Fruit fly (Drosophila melanogaster) whole organism, embryonic: ENCODE data around the gene Cralbp.

Experiments used
- Awh ChIP-seq: fragments of 200-800 bp; sonication (Bioruptor generic); IDR thresholded peaks from 2 replicates; pipeline ENCODE4, ENCODE4 v1.3.6; 2022; ENCODE audit warnings: missing biosample characterization, missing genetic modification characterization
- Bgb ChIP-seq: fragments of 200-800 bp; sonication (Bioruptor generic); IDR thresholded peaks from 2 replicates; pipeline ENCODE4 v1.3.6; 2022; ENCODE audit warnings: missing biosample characterization, missing genetic modification characterization; ENCODE audit not compliant: partially characterized antibody
- CG11723 ChIP-seq: fragments of 200-800 bp; sonication (Bioruptor generic); optimal IDR thresholded peaks from 2 replicates; lab custom pipeline; 2017; ENCODE audit warnings: missing biosample characterization, mild to moderate bottlenecking, missing genetic modification characterization
- CG12942 ChIP-seq: fragments of 200-800 bp; sonication (Bioruptor generic); optimal IDR thresholded peaks from 3 replicates; lab custom pipeline; 2016; ENCODE audit warnings: missing biosample characterization, missing genetic modification characterization
- CG13287 ChIP-seq: fragments of 200-800 bp; sonication (Bioruptor generic); IDR thresholded peaks from 2 replicates; pipeline ENCODE4 v1.3.6; 2022; ENCODE audit warnings: missing biosample characterization, missing genetic modification characterization; ENCODE audit not compliant: partially characterized antibody
- CG13624 ChIP-seq: fragments of 200-800 bp; sonication (Bioruptor generic); optimal IDR thresholded peaks from 2 replicates; lab custom pipeline; 2016; ENCODE audit warnings: missing biosample characterization, missing genetic modification characterization
- CG14014 ChIP-seq: fragments of 200-800 bp; sonication (Bioruptor generic); IDR thresholded peaks from 2 replicates; pipeline ENCODE4 v1.3.6; 2022; ENCODE audit warnings: missing biosample characterization, missing genetic modification characterization
- CG14050 ChIP-seq: fragments of 200-800 bp; sonication (Bioruptor generic); IDR thresholded peaks from 3 replicates; pipeline ENCODE4 v1.3.6; 2022; ENCODE audit warnings: missing biosample characterization, missing genetic modification characterization
- CG15479 ChIP-seq: fragments of 200-800 bp; sonication (Bioruptor generic); optimal IDR thresholded peaks from 3 replicates; lab custom pipeline; 2019; ENCODE audit warnings: missing biosample characterization, mild to moderate bottlenecking, missing genetic modification characterization, moderate library complexity
- CG15514 ChIP-seq: fragments of 200-800 bp; sonication (Bioruptor generic); optimal IDR thresholded peaks from 3 replicates; lab custom pipeline; 2017; ENCODE audit warnings: missing biosample characterization, missing genetic modification characterization, mild to moderate bottlenecking, moderate library complexity, missing genetic modification reagents
- CG17359 ChIP-seq: fragments of 200-800 bp; sonication (Bioruptor generic); optimal IDR thresholded peaks from 3 replicates; lab custom pipeline; 2018; ENCODE audit warnings: missing biosample characterization, mild to moderate bottlenecking, missing genetic modification characterization, moderate library complexity
- CG17361 ChIP-seq: fragments of 200-800 bp; sonication (Bioruptor generic); IDR thresholded peaks from 3 replicates; pipeline ENCODE4 v1.3.6; 2022; ENCODE audit warnings: missing biosample characterization, missing genetic modification characterization
- CG1832 ChIP-seq: fragments of 200-800 bp; sonication (Bioruptor generic); optimal IDR thresholded peaks from 2 replicates; lab custom pipeline; 2017; ENCODE audit warnings: missing biosample characterization, mild to moderate bottlenecking, missing genetic modification characterization, inconsistent platforms
- CG2678 ChIP-seq: fragments of 200-800 bp; sonication (Bioruptor generic); optimal IDR thresholded peaks from 3 replicates; lab custom pipeline; 2019; ENCODE audit warnings: missing biosample characterization, mild to moderate bottlenecking, missing genetic modification characterization, moderate library complexity
- CG31441 ChIP-seq: fragments of 200-800 bp; sonication (Bioruptor generic); IDR thresholded peaks from 2 replicates; pipeline ENCODE4 v1.3.6; 2022; ENCODE audit warnings: missing biosample characterization, missing genetic modification characterization
- CG6791 ChIP-seq: fragments of 200-800 bp; sonication (Bioruptor generic); IDR thresholded peaks from 3 replicates; pipeline ENCODE4 v1.3.6; 2022; ENCODE audit warnings: missing biosample characterization, missing genetic modification characterization; ENCODE audit not compliant: partially characterized antibody
- CG6854 ChIP-seq: fragments of 200-800 bp; sonication (Bioruptor generic); optimal IDR thresholded peaks from 3 replicates; lab custom pipeline; 2017; ENCODE audit warnings: missing biosample characterization, mild to moderate bottlenecking, missing genetic modification characterization
- CG7963 ChIP-seq: fragments of 200-800 bp; sonication (Bioruptor generic); IDR thresholded peaks from 3 replicates; pipeline ENCODE4 v1.3.6; 2022; ENCODE audit warnings: missing biosample characterization, missing genetic modification characterization; ENCODE audit not compliant: partially characterized antibody
- CG8359 ChIP-seq: fragments of 200-800 bp; sonication (Bioruptor generic); optimal IDR thresholded peaks from 2 replicates; lab custom pipeline; 2017; ENCODE audit warnings: missing biosample characterization, mild to moderate bottlenecking, missing genetic modification characterization, borderline replicate concordance
- CG9609 ChIP-seq: fragments of 200-800 bp; sonication (Bioruptor generic); optimal IDR thresholded peaks from 3 replicates; lab custom pipeline; 2016; ENCODE audit warnings: missing biosample characterization, missing genetic modification characterization
- CkIIα-i1 ChIP-seq: fragments of 200-800 bp; sonication (Bioruptor generic); IDR thresholded peaks from 2 replicates; pipeline ENCODE4 v1.3.6; 2022; ENCODE audit warnings: missing biosample characterization, missing genetic modification characterization
- D19B ChIP-seq: fragments of 200-800 bp; sonication (Bioruptor generic); optimal IDR thresholded peaks from 2 replicates; lab custom pipeline; 2017; ENCODE audit warnings: missing biosample characterization, mild to moderate bottlenecking, missing genetic modification characterization
- Dad ChIP-seq: fragments of 200-800 bp; sonication (Bioruptor generic); optimal IDR thresholded peaks from 3 replicates; lab custom pipeline; 2016; ENCODE audit warnings: missing biosample characterization, missing genetic modification characterization
- Dp ChIP-seq: fragments of 200-800 bp; sonication (Bioruptor generic); optimal IDR thresholded peaks from 2 replicates; lab custom pipeline; 2018; ENCODE audit warnings: missing biosample characterization, mild to moderate bottlenecking, missing genetic modification characterization, moderate library complexity
- ERR ChIP-seq: fragments of 200-800 bp; sonication (Bioruptor generic); optimal IDR thresholded peaks from 2 replicates; lab custom pipeline; 2016; ENCODE audit warnings: missing biosample characterization, missing genetic modification characterization
- Fer3 ChIP-seq: fragments of 200-800 bp; sonication (Bioruptor generic); optimal IDR thresholded peaks from 2 replicates; lab custom pipeline; 2018; ENCODE audit warnings: missing biosample characterization, mild to moderate bottlenecking, missing genetic modification characterization, moderate library complexity
- H2.0 ChIP-seq: fragments of 200-800 bp; sonication (Bioruptor generic); IDR thresholded peaks from 2 replicates; pipeline ENCODE4 v1.3.6; 2022; ENCODE audit warnings: missing biosample characterization, missing genetic modification characterization
- Hmr ChIP-seq: fragments of 200-800 bp; sonication (Bioruptor generic); optimal IDR thresholded peaks from 3 replicates; lab custom pipeline; 2017; ENCODE audit warnings: mild to moderate bottlenecking, missing biosample characterization, missing genetic modification reagents, missing genetic modification characterization
- Lim3 ChIP-seq: fragments of 200-800 bp; sonication (Bioruptor generic); IDR thresholded peaks from 2 replicates; pipeline ENCODE4 v1.3.6; 2022; ENCODE audit warnings: missing biosample characterization, missing genetic modification characterization
- MBD-R2 ChIP-seq: fragments of 200-800 bp; sonication (Bioruptor generic); IDR thresholded peaks from 2 replicates; pipeline ENCODE4 v1.3.6; 2022; ENCODE audit warnings: missing biosample characterization, missing genetic modification characterization
- Max ChIP-seq: fragments of 200-800 bp; sonication (Bioruptor generic); optimal IDR thresholded peaks from 2 replicates; lab custom pipeline; 2016; ENCODE audit warnings: missing biosample characterization, mild to moderate bottlenecking, missing genetic modification characterization
- Opbp ChIP-seq: fragments of 200-800 bp; sonication (Bioruptor generic); IDR thresholded peaks from 3 replicates; pipeline ENCODE4 v1.3.6; 2022; ENCODE audit warnings: missing biosample characterization, missing genetic modification characterization; ENCODE audit not compliant: partially characterized antibody
- Xbp1 ChIP-seq: fragments of 200-800 bp; sonication (Bioruptor generic); optimal IDR thresholded peaks from 3 replicates; lab custom pipeline; 2016; ENCODE audit warnings: missing biosample characterization, mild to moderate bottlenecking, missing genetic modification characterization
- ac ChIP-seq: fragments of 200-800 bp; sonication (Bioruptor generic); optimal IDR thresholded peaks from 3 replicates; lab custom pipeline; 2017; ENCODE audit warnings: missing biosample characterization, mild to moderate bottlenecking, missing genetic modification characterization
- ato ChIP-seq: fragments of 200-800 bp; sonication (Bioruptor generic); IDR thresholded peaks from 2 replicates; pipeline ENCODE4 v1.3.6; 2022; ENCODE audit warnings: missing biosample characterization, missing genetic modification characterization; ENCODE audit not compliant: partially characterized antibody
- bab2 ChIP-seq: fragments of 200-800 bp; sonication (Bioruptor generic); optimal IDR thresholded peaks from 2 replicates; lab custom pipeline; 2016; ENCODE audit warnings: missing biosample characterization, missing genetic modification characterization
- cato ChIP-seq: fragments of 200-800 bp; sonication (Bioruptor generic); optimal IDR thresholded peaks from 2 replicates; lab custom pipeline; 2016; ENCODE audit warnings: missing biosample characterization, missing genetic modification characterization, borderline replicate concordance
- chinmo ChIP-seq: fragments of 200-800 bp; sonication (Bioruptor generic); IDR thresholded peaks from 4 replicates; pipeline ENCODE4 v1.3.6; 2022; ENCODE audit warnings: missing biosample characterization, missing genetic modification characterization; ENCODE audit not compliant: partially characterized antibody
- croc ChIP-seq: fragments of 200-800 bp; sonication (Bioruptor generic); conservative IDR thresholded peaks from 3 replicates; pipeline ENCODE4 v1.3.6; 2022; ENCODE audit warnings: missing biosample characterization, missing genetic modification characterization
- dysf ChIP-seq: fragments of 200-800 bp; sonication (Bioruptor generic); IDR thresholded peaks from 3 replicates; pipeline ENCODE4 v1.3.6; 2022; ENCODE audit warnings: missing biosample characterization, missing genetic modification characterization
- eve ChIP-seq, 2 experiments: fragments of >200 bp; optimal IDR thresholded peaks; 2 replicates each; lab custom pipeline; 2017; ENCODE audit warnings: missing biosample characterization in 2 of 2, missing genetic modification characterization in 2 of 2
- gem ChIP-seq: fragments of 200-800 bp; sonication (Bioruptor generic); optimal IDR thresholded peaks from 2 replicates; lab custom pipeline; 2019; ENCODE audit warnings: missing biosample characterization, mild to moderate bottlenecking, missing genetic modification characterization, moderate library complexity
- lbe ChIP-seq: fragments of 200-800 bp; sonication (Bioruptor generic); optimal IDR thresholded peaks from 2 replicates; lab custom pipeline; 2016; ENCODE audit warnings: missing biosample characterization, mild to moderate bottlenecking, missing genetic modification characterization
- mirr ChIP-seq: fragments of 200-800 bp; sonication (Bioruptor generic); optimal IDR thresholded peaks from 3 replicates; lab custom pipeline; 2018; ENCODE audit warnings: missing biosample characterization, mild to moderate bottlenecking, missing genetic modification characterization
- phol ChIP-seq: fragments of 200-800 bp; sonication (Bioruptor generic); optimal IDR thresholded peaks from 3 replicates; lab custom pipeline; 2018; ENCODE audit warnings: missing biosample characterization, mild to moderate bottlenecking, missing genetic modification characterization, moderate library complexity
- pita ChIP-seq: fragments of 200-800 bp; sonication (Bioruptor generic); optimal IDR thresholded peaks from 2 replicates; lab custom pipeline; 2017; ENCODE audit warnings: missing biosample characterization, mild to moderate bottlenecking, missing genetic modification characterization
- scrt ChIP-seq: fragments of 200-800 bp; sonication (Bioruptor generic); optimal IDR thresholded peaks from 2 replicates; lab custom pipeline; 2018; ENCODE audit warnings: missing biosample characterization, mild to moderate bottlenecking, missing genetic modification characterization, moderate library complexity
- stwl ChIP-seq: fragments of 200-800 bp; sonication (Bioruptor generic); optimal IDR thresholded peaks from 3 replicates; lab custom pipeline; 2018; ENCODE audit warnings: missing biosample characterization, mild to moderate bottlenecking, missing genetic modification characterization, moderate library complexity

Cralbp gene

DNA sequence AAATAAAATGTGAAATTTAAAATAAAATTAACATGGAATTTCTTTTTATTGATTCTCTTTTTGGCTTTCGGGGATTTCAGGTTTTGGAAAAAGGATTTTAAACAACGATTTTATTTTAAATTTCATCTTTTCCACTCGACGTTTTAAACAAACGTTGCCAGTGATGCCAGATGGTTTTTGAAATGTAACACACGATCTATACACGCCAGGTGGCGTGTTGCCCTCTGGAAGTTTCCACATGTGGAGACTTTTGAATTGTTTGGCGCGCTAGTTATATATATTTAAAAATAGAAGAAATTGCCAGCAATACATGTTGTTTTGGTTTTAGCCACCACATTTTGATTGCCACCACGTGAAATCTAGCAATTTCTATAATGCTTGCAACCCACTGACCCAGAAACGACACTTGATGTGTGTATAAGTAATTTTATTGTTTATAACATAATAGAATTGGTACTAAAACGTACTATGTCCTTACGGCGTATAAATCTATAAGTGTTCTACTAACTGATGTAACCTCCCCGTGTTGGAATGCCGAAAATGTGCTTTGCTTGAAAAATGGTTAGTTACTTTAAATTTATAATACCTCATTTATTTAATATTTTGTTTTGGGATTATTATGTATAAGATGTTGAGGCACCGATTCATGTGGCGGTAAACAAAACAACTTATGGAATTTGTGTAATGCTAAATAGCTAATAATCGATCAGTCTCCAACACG lies 36.7 kb downstream of the Cralbp start (continued):
- TF ChIP-seq Max (GFP tag; lab: Kevin White, UChicago) (peak; percentile 7), CG7963 (GFP tag; lab: Robert Waterston, UW) (no peak), CG6854 (no peak), H2.0 (GFP tag; lab: Robert Waterston, UW) (no peak), Awh (GFP tag; lab: Robert Waterston, UW) (no peak), ato (0 out of 2 replicates have a peak, but pooled peaks have one; percentile 23), Dad (GFP tag; lab: Kevin White, UChicago) (no peak), MBD-R2 (GFP tag; lab: Robert Waterston, UW) (no peak), scrt (GFP tag; lab: Kevin White, UChicago) (no peak), D19B (GFP tag; lab: Kevin White, UChicago) (no peak), stwl (peak; percentile 93), Lim3 (GFP tag; lab: Robert Waterston, UW) (no peak), CkIIα-i1 (GFP tag; lab: Robert Waterston, UW) (no peak), CG15479 (GFP tag; lab: Kevin White, UChicago) (no peak), ac (GFP tag; lab: Kevin White, UChicago) (no peak), CG17361 (GFP tag; lab: Robert Waterston, UW) (no peak), CG2678 (tag; lab: Kevin White, UChicago) (no peak), CG13287 (GFP tag; lab: Robert Waterston, UW) (peak; percentile 46; the same call in 1 of the 2 replicates), cato (GFP tag; lab: Kevin White, UChicago) (no peak), chinmo (GFP tag; lab: Robert Waterston, UW) (peak; percentile 66; the same call in 1 of the 4 replicates), CG6791 (GFP tag; lab: Robert Waterston, UW) (peak; percentile 49; the same call in 1 of the 3 replicates), CG13624 (GFP tag; lab: Kevin White, UChicago) (no peak), CG14014 (GFP tag; lab: Robert Waterston, UW) (no peak), CG14050 (GFP tag; lab: Robert Waterston, UW) (no peak), CG31441 (GFP tag; lab: Robert Waterston, UW) (0 out of 2 replicates have a peak, but pooled peaks have one; percentile 26), bab2 (GFP tag; lab: Kevin White, UChicago) (no peak), pita (GFP tag; lab: Kevin White, UChicago) (peak; percentile 8), Xbp1 (peak; percentile 25), CG9609 (no peak), Hmr (peak; percentile 31), lbe (GFP tag; lab: Kevin White, UChicago) (peak; percentile 8), ERR (no peak), croc (GFP tag; lab: Robert Waterston, UW) (no peak), CG17359 (no peak), eve (GFP tag; optimal IDR thresholded peaks at IDR 0.05; lab: Kevin White, UChicago) (no peak), CG1832 (GFP tag; lab: Kevin White, UChicago) (no peak), Opbp (GFP tag; lab: Robert Waterston, UW) (peak; percentile 47; the same call in 1 of the 3 replicates), Dp (peak; percentile 98), CG15514 (peak; percentile 57), Bgb (GFP tag; lab: Robert Waterston, UW) (peak; percentile 20; the same call in 1 of the 2 replicates), Fer3 (tag; lab: Kevin White, UChicago) (peak; percentile 1), CG12942 (GFP tag; lab: Kevin White, UChicago) (no peak), CG8359 (no peak), gem (tag; lab: Kevin White, UChicago) (peak; percentile 12), phol (tag; lab: Kevin White, UChicago) (peak; percentile 21), dysf (GFP tag; lab: Robert Waterston, UW) (no peak), mirr (GFP tag; lab: Kevin White, UChicago) (no peak), CG11723 (GFP tag; lab: Kevin White, UChicago) (no peak)
